Fruit fly (Drosophila melanogaster) whole organism, prepupa: ENCODE results near the gene CG31099.
A peak's percentile ranks its signal among the peaks of the same experiment; 100 is the strongest.

Experiments used
- CG10631 ChIP-seq: fragments of 200-800 bp; sonication (Bioruptor generic); optimal IDR thresholded peaks from 2 replicates; lab custom pipeline; 2016; ENCODE audit warnings: missing biosample characterization, missing genetic modification characterization
- CG11902 ChIP-seq: fragments of 200-800 bp; sonication (Bioruptor generic); optimal IDR thresholded peaks from 3 replicates; lab custom pipeline; 2016; ENCODE audit warnings: missing biosample characterization, missing genetic modification characterization
- CG15336 ChIP-seq: fragments of 200-800 bp; sonication (Bioruptor generic); IDR thresholded peaks from 2 replicates; pipeline ENCODE4 v1.3.6; 2022; ENCODE audit warnings: missing biosample characterization, missing genetic modification characterization
- CG1621 ChIP-seq: fragments of 200-800 bp; sonication (Bioruptor generic); optimal IDR thresholded peaks from 3 replicates; lab custom pipeline; 2018; ENCODE audit warnings: missing biosample characterization, mild to moderate bottlenecking, missing genetic modification characterization
- CG3032 ChIP-seq: fragments of 200-800 bp; optimal IDR thresholded peaks from 2 replicates; lab custom pipeline; 2019; ENCODE audit warnings: missing biosample characterization, mild to moderate bottlenecking, missing genetic modification characterization, moderate library complexity
- CG4318 ChIP-seq: fragments of 200-800 bp; sonication (Bioruptor generic); optimal IDR thresholded peaks from 3 replicates; lab custom pipeline; 2017; ENCODE audit warnings: missing biosample characterization, mild to moderate bottlenecking, missing genetic modification characterization
- CG6163 ChIP-seq: fragments of 200-800 bp; sonication (Bioruptor generic); IDR thresholded peaks from 3 replicates; pipeline ENCODE4 v1.3.6; 2022; ENCODE audit warnings: missing biosample characterization, missing genetic modification characterization
- CG6276 ChIP-seq: fragments of 200-800 bp; sonication (Bioruptor generic); optimal IDR thresholded peaks from 2 replicates; lab custom pipeline; 2017; ENCODE audit warnings: missing biosample characterization, mild to moderate bottlenecking, missing genetic modification characterization
- CG6854 ChIP-seq: fragments of 200-800 bp; sonication (Bioruptor generic); optimal IDR thresholded peaks from 2 replicates; lab custom pipeline; 2017; ENCODE audit warnings: missing biosample characterization, mild to moderate bottlenecking, missing genetic modification characterization
- CG7368 ChIP-seq: fragments of 200-800 bp; sonication (Bioruptor generic); optimal IDR thresholded peaks from 3 replicates; lab custom pipeline; 2016; ENCODE audit warnings: missing biosample characterization, missing genetic modification characterization
- CG8119 ChIP-seq: fragments of 200-800 bp; sonication (Bioruptor generic); IDR thresholded peaks from 3 replicates; pipeline ENCODE4 v1.3.6; 2022; ENCODE audit warnings: missing biosample characterization, missing genetic modification characterization
- CG8632 ChIP-seq: fragments of 200-800 bp; sonication (Bioruptor generic); optimal IDR thresholded peaks from 3 replicates; lab custom pipeline; 2016; ENCODE audit warnings: missing biosample characterization, missing genetic modification characterization
- Eip78C ChIP-seq: fragments of 200-800 bp; sonication (Bioruptor generic); peaks from one replicate; lab custom pipeline; 2016; ENCODE audit warnings: missing biosample characterization, missing genetic modification characterization
- Eip93F ChIP-seq: fragments of 200-800 bp; sonication (Bioruptor generic); optimal IDR thresholded peaks from 2 replicates; lab custom pipeline; 2016; ENCODE audit warnings: missing biosample characterization, mild to moderate bottlenecking, missing genetic modification characterization
- Ets96B ChIP-seq: fragments of 200-800 bp; optimal IDR thresholded peaks from 2 replicates; lab custom pipeline; 2019; ENCODE audit warnings: missing biosample characterization, mild to moderate bottlenecking, missing genetic modification characterization, moderate library complexity
- Hr39 ChIP-seq: fragments of 200-800 bp; sonication (Bioruptor generic); optimal IDR thresholded peaks from 2 replicates; lab custom pipeline; 2016; ENCODE audit warnings: missing biosample characterization, missing genetic modification characterization
- Hr4 ChIP-seq: fragments of 200-800 bp; sonication (Bioruptor generic); optimal IDR thresholded peaks from 3 replicates; lab custom pipeline; 2016; ENCODE audit warnings: missing biosample characterization, missing genetic modification characterization
- Lpt ChIP-seq: fragments of 200-800 bp; sonication (Bioruptor generic); optimal IDR thresholded peaks from 3 replicates; lab custom pipeline; 2016; ENCODE audit warnings: missing biosample characterization, missing genetic modification characterization
- Met ChIP-seq: fragments of 200-800 bp; sonication (Bioruptor generic); optimal IDR thresholded peaks from 3 replicates; lab custom pipeline; 2016; ENCODE audit warnings: missing biosample characterization, missing genetic modification characterization
- OdsH ChIP-seq: fragments of 200-800 bp; sonication (Bioruptor generic); optimal IDR thresholded peaks from 3 replicates; lab custom pipeline; 2016; ENCODE audit warnings: missing biosample characterization, missing genetic modification characterization
- Smox ChIP-seq: fragments of 200-800 bp; sonication (Bioruptor generic); optimal IDR thresholded peaks from 3 replicates; lab custom pipeline; 2016; ENCODE audit warnings: missing biosample characterization, missing genetic modification characterization
- Sox15 ChIP-seq: fragments of 200-800 bp; sonication (Bioruptor generic); optimal IDR thresholded peaks from 3 replicates; lab custom pipeline; 2016; ENCODE audit warnings: missing biosample characterization, missing genetic modification characterization
- acj6 ChIP-seq: fragments of 200-800 bp; sonication (Bioruptor generic); optimal IDR thresholded peaks from 3 replicates; lab custom pipeline; 2016; ENCODE audit warnings: missing biosample characterization, missing genetic modification characterization
- dac ChIP-seq: fragments of 200-800 bp; sonication (Bioruptor generic); optimal IDR thresholded peaks from 2 replicates; lab custom pipeline; 2017; ENCODE audit warnings: missing biosample characterization, mild to moderate bottlenecking, missing genetic modification characterization
- eg ChIP-seq: fragments of 200-800 bp; sonication (Bioruptor generic); IDR thresholded peaks from 3 replicates; pipeline ENCODE4 v1.3.6; 2022; ENCODE audit warnings: missing biosample characterization, missing genetic modification characterization
- fd85E ChIP-seq: fragments of 200-800 bp; sonication (Bioruptor generic); optimal IDR thresholded peaks from 3 replicates; lab custom pipeline; 2016; ENCODE audit warnings: missing biosample characterization, missing genetic modification characterization
- fkh ChIP-seq: fragments of 200-800 bp; sonication (Bioruptor generic); optimal IDR thresholded peaks from 3 replicates; lab custom pipeline; 2017; ENCODE audit warnings: missing biosample characterization, mild to moderate bottlenecking, missing genetic modification characterization, moderate library complexity
- pdm3 ChIP-seq: fragments of 200-800 bp; sonication (Bioruptor generic); optimal IDR thresholded peaks from 3 replicates; lab custom pipeline; 2016; ENCODE audit warnings: missing biosample characterization, missing genetic modification characterization
- salr ChIP-seq, 2 experiments: fragments of 200-800 bp; sonication (Bioruptor generic); optimal IDR thresholded peaks; 3 replicates each; lab custom pipeline; 2016 to 2018; ENCODE audit warnings: missing biosample characterization in 2 of 2, missing genetic modification characterization in 2 of 2, mild to moderate bottlenecking in 1 of 2
- svp ChIP-seq: fragments of 200-800 bp; sonication (Bioruptor generic); peaks from one replicate; lab custom pipeline; 2016; ENCODE audit warnings: missing biosample characterization, missing genetic modification characterization
- topi ChIP-seq: fragments of 200-800 bp; sonication (Bioruptor generic); optimal IDR thresholded peaks from 3 replicates; lab custom pipeline; 2016; ENCODE audit warnings: missing biosample characterization, missing genetic modification characterization
- vri ChIP-seq: fragments of 200-800 bp; sonication (Bioruptor generic); optimal IDR thresholded peaks from 3 replicates; lab custom pipeline; 2016; ENCODE audit warnings: missing biosample characterization, mild to moderate bottlenecking, missing genetic modification characterization

The CG31099 gene

dm6 chr3R:25335065-25335464 lies 24.3 kb upstream of the CG31099 start, which contains the start of the genes CG10669 and CG11902:
CG10669 (minus strand) TSS chr3R:25335243.
CG11902 (plus strand) TSS chr3R:25335257.
- TF ChIP-seq CG15336 (GFP tag; lab: Robert Waterston, UW) (no peak), fd85E (no peak), svp (GFP tag; lab: Kevin White, UChicago) (no peak), CG11902 (GFP tag; lab: Kevin White, UChicago) (no peak), Eip78C (no peak), dac (GFP tag; lab: Kevin White, UChicago) (no peak), Met (GFP tag; lab: Kevin White, UChicago) (no peak), CG4318 (no peak), CG7368 (GFP tag; lab: Kevin White, UChicago) (no peak), CG1621 (tag; lab: Kevin White, UChicago) (no peak), pdm3 (GFP tag; lab: Kevin White, UChicago) (no peak), CG8632 (GFP tag; lab: Kevin White, UChicago) (no peak)

DNA sequence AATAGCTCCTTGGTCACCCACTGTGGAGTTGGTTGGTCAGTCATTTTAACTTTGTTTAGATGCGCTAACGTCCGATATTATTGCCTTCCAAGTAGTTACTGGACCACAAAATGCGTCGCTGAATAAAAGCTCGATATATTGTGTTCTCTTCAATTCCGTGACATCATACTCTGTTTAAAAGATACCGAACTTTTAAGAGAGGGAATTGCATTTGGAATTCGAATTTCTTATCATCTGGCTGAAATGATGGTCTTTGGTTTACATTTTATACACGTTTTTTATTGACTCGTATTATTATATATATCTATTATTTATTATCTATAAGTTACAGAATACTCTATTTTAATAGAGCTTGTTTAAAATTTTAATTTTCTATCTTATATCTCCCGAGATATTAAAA lies 20.4 kb upstream of the CG31099 start, which contains the start of gene CHKov2:
CHKov2 (minus strand) TSS at position 101 of the 400 bp plus-strand sequence.
- TF ChIP-seq Lpt (GFP tag; lab: Kevin White, UChicago) (no peak), salr (GFP tag; optimal IDR thresholded peaks at IDR 0.05; lab: Kevin White, UChicago) (no peak), acj6 (GFP tag; lab: Kevin White, UChicago) (no peak)

dm6 chr3R:25329079-25329478 lies 18.3 kb upstream of the CG31099 start, which contains the start of gene CHKov1:
CHKov1 (minus strand) TSS chr3R:25329316.
- TF ChIP-seq CG15336 (GFP tag; lab: Robert Waterston, UW) (0 out of 2 replicates have a peak, but pooled peaks have one; percentile 21), vri (GFP tag; lab: Kevin White, UChicago) (peak; percentile 30), Sox15 (GFP tag; lab: Kevin White, UChicago) (no peak)

DNA sequence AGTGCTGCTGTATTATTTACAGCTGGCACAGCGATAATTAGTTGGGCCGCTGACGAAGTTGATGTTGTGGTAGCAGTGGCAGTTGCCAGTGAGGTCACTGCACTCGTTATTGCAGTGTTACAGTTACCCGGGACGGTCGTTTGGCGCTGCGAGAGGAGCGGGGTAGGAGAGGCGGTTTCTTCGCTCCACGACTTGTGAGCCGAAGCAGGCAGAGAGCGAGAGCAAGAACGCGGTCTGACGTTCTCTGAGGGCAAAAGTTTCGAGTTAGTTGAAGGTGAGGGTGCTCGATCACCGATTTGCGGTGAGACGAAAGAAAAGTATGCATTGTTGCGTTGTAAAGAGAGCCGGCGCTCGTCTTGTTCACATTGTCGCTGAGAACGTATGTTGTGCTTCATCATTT lies 17.8 kb upstream of the CG31099 start:
- TF ChIP-seq eg (GFP tag; lab: Robert Waterston, UW) (0 out of 3 replicates have a peak, but pooled peaks have one; percentile 17), CG8119 (GFP tag; lab: Robert Waterston, UW) (0 out of 3 replicates have a peak, but pooled peaks have one; percentile 28)

dm6 chr3R:25322657-25323056 lies 11.9 kb upstream of the CG31099 start, which contains the start of gene CG10562:
CG10562 (minus strand) TSS chr3R:25322757.
- no peak for TF ChIP-seq Met (GFP tag; lab: Kevin White, UChicago)
- no peak for TF ChIP-seq CG6163 (GFP tag; lab: Robert Waterston, UW)
- no peak for TF ChIP-seq Eip93F
- TF ChIP-seq fd85E: no peak
- TF ChIP-seq vri (GFP tag; lab: Kevin White, UChicago): no peak
- TF ChIP-seq dac (GFP tag; lab: Kevin White, UChicago): no peak
- TF ChIP-seq Smox (GFP tag; lab: Kevin White, UChicago): no peak
- TF ChIP-seq CG7368 (GFP tag; lab: Kevin White, UChicago): no peak
- TF ChIP-seq CG3032: no peak
- TF ChIP-seq fkh (GFP tag; lab: Kevin White, UChicago): no peak
- TF ChIP-seq CG6854 (GFP tag; lab: Kevin White, UChicago): no peak
- TF ChIP-seq Hr39 (GFP tag; lab: Kevin White, UChicago): no peak
- TF ChIP-seq topi (GFP tag; lab: Kevin White, UChicago): no peak
- no peak for TF ChIP-seq OdsH (GFP tag; lab: Kevin White, UChicago)
- TF ChIP-seq Ets96B (tag; lab: Kevin White, UChicago): no peak
- TF ChIP-seq Hr4 (GFP tag; lab: Kevin White, UChicago): no peak

DNA sequence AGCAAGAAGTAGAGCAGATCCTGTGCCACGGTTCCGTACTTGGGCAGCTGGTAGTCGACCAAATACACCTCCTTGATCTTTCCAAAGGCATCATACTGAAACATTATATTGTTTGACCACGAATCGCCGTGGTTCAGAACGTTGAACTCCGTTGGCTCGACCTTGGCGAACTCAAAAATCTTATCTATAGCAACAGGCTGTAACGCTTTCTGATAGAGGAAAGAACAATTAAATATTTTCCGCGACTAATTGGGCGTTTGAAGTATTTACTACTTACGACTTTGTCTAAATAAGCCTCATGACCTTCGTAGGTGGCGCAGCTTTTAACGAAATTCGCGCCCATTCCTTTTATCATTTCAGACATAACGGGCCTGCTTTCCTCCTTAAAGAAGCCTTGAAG lies 10.9 kb upstream of the CG31099 start:
- TF ChIP-seq CG6276 (GFP tag; lab: Kevin White, UChicago) (no peak), vri (GFP tag; lab: Kevin White, UChicago) (no peak), CG10631 (no peak), svp (GFP tag; lab: Kevin White, UChicago) (peak; percentile 72), Smox (GFP tag; lab: Kevin White, UChicago) (no peak), CG15336 (GFP tag; lab: Robert Waterston, UW) (no peak), Ets96B (tag; lab: Kevin White, UChicago) (no peak)
